ENCODE assay signal across 2 fruit fly cellular contexts in genomic region chr2L:3179654-3180053, dm6.
TF ChIP-seq lines count a peak whose summit lies in the region.

No protein-coding gene starts in this region.

- peak; percentile 63 to 65 for TF ChIP-seq CTCF in S2 (optimal IDR thresholded peaks at IDR 0.05; lab: Kevin White, UChicago)
- TF ChIP-seq CTCF in whole organism, embryonic (GFP tag; optimal IDR thresholded peaks at IDR 0.05; lab: Kevin White, UChicago): peak; percentile 79

TF ChIP-seq in whole organism, embryonic, 481 proteins besides CTCF, POLR2A, EP300 and RAD21:
- TF ChIP-seq repo (GFP tag; optimal IDR thresholded peaks at IDR 0.05; lab: Kevin White, UChicago) (no peak), CG10979 (tag; optimal IDR thresholded peaks at IDR 0.05; lab: Kevin White, UChicago) (peak; percentile 56)
